Fruit fly (Drosophila melanogaster): ENCODE data around the gene CG5641.

CG5641 gene

DNA sequence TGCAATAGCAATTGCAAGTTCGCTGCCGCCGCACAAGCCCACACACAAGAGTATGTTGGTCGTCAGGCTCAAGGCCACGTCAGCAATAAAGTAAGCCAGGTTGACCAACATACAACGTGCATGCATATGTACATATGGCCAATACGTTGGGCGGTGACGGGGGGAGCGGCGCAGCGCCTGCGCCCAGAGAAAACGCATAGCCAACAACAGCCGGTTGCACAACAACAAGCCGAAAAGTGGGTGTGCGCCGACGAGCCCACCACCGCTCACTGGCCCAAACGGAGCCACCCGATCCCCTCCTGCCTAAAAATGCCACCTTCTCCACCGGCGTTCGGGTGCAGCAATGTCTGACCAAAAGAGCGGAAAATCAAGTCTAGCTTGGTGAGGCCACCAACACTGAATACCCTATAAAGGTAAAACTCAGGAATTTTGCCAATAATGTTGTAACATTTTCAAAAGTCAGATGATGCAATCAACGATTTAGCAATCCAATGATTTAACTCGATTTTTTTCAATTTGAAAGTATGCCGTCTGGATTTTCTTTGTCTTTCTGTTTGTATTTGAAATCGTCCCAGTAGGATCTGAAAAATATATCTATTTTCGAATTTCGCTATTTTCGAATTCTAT, 22.9 kb upstream of the CG5641 start, which contains the start of gene CG5509:
Gene CG5509 (plus strand): TSS at position 577 of the 627 bp plus-strand sequence.
- peak; percentile 29; the same call in 1 of the 2 replicates for TF ChIP-seq CG15336 (GFP tag; IDR thresholded peaks at IDR 0.05)
- TF ChIP-seq Eip78C (GFP tag) = peak; percentile 22
- TF ChIP-seq pdm3 (GFP tag; optimal IDR thresholded peaks at IDR 0.05) = no peak
- no peak for TF ChIP-seq CG7368 (GFP tag; optimal IDR thresholded peaks at IDR 0.05)
- peak; percentile 52; the same call in 2 of the 3 replicates for TF ChIP-seq eg (GFP tag; IDR thresholded peaks at IDR 0.05)
- TF ChIP-seq net (GFP tag; optimal IDR thresholded peaks at IDR 0.05) = no peak
- no peak for TF ChIP-seq Hr39 (GFP tag; optimal IDR thresholded peaks at IDR 0.05)
- TF ChIP-seq fd59A (GFP tag; optimal IDR thresholded peaks at IDR 0.05) = no peak
- TF ChIP-seq CG8319 (GFP tag; optimal IDR thresholded peaks at IDR 0.05) = no peak
- no peak for TF ChIP-seq Met (GFP tag; optimal IDR thresholded peaks at IDR 0.05)
- no peak for TF ChIP-seq CG8632 (GFP tag; optimal IDR thresholded peaks at IDR 0.05)
- TF ChIP-seq dsx (GFP tag; optimal IDR thresholded peaks at IDR 0.05; ENCODE audit: poor library complexity, severe bottlenecking) = peak; percentile 28
- no peak for TF ChIP-seq Sox15 (GFP tag; optimal IDR thresholded peaks at IDR 0.05)
- no peak for TF ChIP-seq fkh (GFP tag; optimal IDR thresholded peaks at IDR 0.05)
- no peak for TF ChIP-seq CG10631 (GFP tag; optimal IDR thresholded peaks at IDR 0.05)
- TF ChIP-seq Eip93F (GFP tag; optimal IDR thresholded peaks at IDR 0.05) = no peak
- TF ChIP-seq CG8119 (GFP tag; IDR thresholded peaks at IDR 0.05) = no peak
- no peak for TF ChIP-seq CG3919 (GFP tag; optimal IDR thresholded peaks at IDR 0.05)
- no peak for TF ChIP-seq CG6854 (GFP tag; optimal IDR thresholded peaks at IDR 0.05)
- no peak for TF ChIP-seq CG6276 (GFP tag; optimal IDR thresholded peaks at IDR 0.05)
- no peak for TF ChIP-seq spab (GFP tag; optimal IDR thresholded peaks at IDR 0.05)
- no peak for TF ChIP-seq CG6163 (GFP tag; IDR thresholded peaks at IDR 0.05)
- no peak for TF ChIP-seq dac (GFP tag; optimal IDR thresholded peaks at IDR 0.05)
- no peak for TF ChIP-seq CG9139 (GFP tag; optimal IDR thresholded peaks at IDR 0.05)
- TF ChIP-seq cyc (GFP tag; optimal IDR thresholded peaks at IDR 0.05) = no peak
- TF ChIP-seq esn (GFP tag; optimal IDR thresholded peaks at IDR 0.05) = no peak
- TF ChIP-seq CG32006 (GFP tag; optimal IDR thresholded peaks at IDR 0.05) = no peak
- no peak for TF ChIP-seq svp (GFP tag)
- no peak for TF ChIP-seq salr (GFP tag; optimal IDR thresholded peaks at IDR 0.05)
- no peak for TF ChIP-seq CG3032 (tag; optimal IDR thresholded peaks at IDR 0.05)
- TF ChIP-seq Eip75B (GFP tag; optimal IDR thresholded peaks at IDR 0.05) = no peak
- no peak for TF ChIP-seq lz (GFP tag; optimal IDR thresholded peaks at IDR 0.05)

dm6 chr3R:12451376-12451775, 22.3 kb upstream of the CG5641 start:
- TF ChIP-seq CG11294 (GFP tag; IDR thresholded peaks at IDR 0.05) (peak; percentile 50; the same call in 1 of the 2 replicates), Sox14 (GFP tag; optimal IDR thresholded peaks at IDR 0.05) (no peak), Ets96B (tag; optimal IDR thresholded peaks at IDR 0.05) (peak; percentile 7), CG6163 (GFP tag; IDR thresholded peaks at IDR 0.05) (peak; percentile 70), CG4318 (GFP tag; optimal IDR thresholded peaks at IDR 0.05) (no peak), topi (GFP tag; optimal IDR thresholded peaks at IDR 0.05) (no peak), net (GFP tag; optimal IDR thresholded peaks at IDR 0.05) (peak; percentile 30), CG15336 (GFP tag; IDR thresholded peaks at IDR 0.05) (peak; percentile 71), esn (GFP tag; optimal IDR thresholded peaks at IDR 0.05) (peak; percentile 3), fkh (GFP tag; optimal IDR thresholded peaks at IDR 0.05) (no peak), CG31627 (GFP tag; optimal IDR thresholded peaks at IDR 0.05) (peak; percentile 5), CG8319 (GFP tag; optimal IDR thresholded peaks at IDR 0.05) (peak; percentile 14), Sox15 (GFP tag; optimal IDR thresholded peaks at IDR 0.05) (no peak), Sox102F (GFP tag; optimal IDR thresholded peaks at IDR 0.05) (no peak), CG3032 (tag; optimal IDR thresholded peaks at IDR 0.05) (peak; percentile 23), spab (GFP tag; optimal IDR thresholded peaks at IDR 0.05) (peak; percentile 17), CG11762 (GFP tag; optimal IDR thresholded peaks at IDR 0.05; ENCODE audit: insufficient read depth) (peak; percentile 6), Eip93F (GFP tag; optimal IDR thresholded peaks at IDR 0.05) (no peak), CG8632 (GFP tag; optimal IDR thresholded peaks at IDR 0.05) (peak; percentile 29), OdsH (GFP tag; optimal IDR thresholded peaks at IDR 0.05) (peak; percentile 53), eg (GFP tag; IDR thresholded peaks at IDR 0.05) (peak; percentile 65; the same call in 1 of the 3 replicates), Gug (GFP tag; IDR thresholded peaks at IDR 0.05) (peak; percentile 32; the same call in 1 of the 2 replicates), CG11902 (GFP tag; optimal IDR thresholded peaks at IDR 0.05) (peak; percentile 24), CG34406 (GFP tag; optimal IDR thresholded peaks at IDR 0.05) (no peak), CG32006 (GFP tag; optimal IDR thresholded peaks at IDR 0.05) (peak; percentile 58), Met (GFP tag; optimal IDR thresholded peaks at IDR 0.05) (no peak), CG3919 (GFP tag; optimal IDR thresholded peaks at IDR 0.05) (peak; percentile 30), Eip78C (GFP tag) (peak; percentile 76), vri (GFP tag; optimal IDR thresholded peaks at IDR 0.05) (no peak), CG8119 (GFP tag; IDR thresholded peaks at IDR 0.05) (peak; percentile 53; the same call in 2 of the 3 replicates), svp (GFP tag) (peak; percentile 51)
